Worm (Caenorhabditis elegans) whole organism, late embryonic: ENCODE measurements around the gene F58B6.1.

ENCODE experiments used
- T23F11.4 ChIP-seq: fragments of 200-800 bp; sonication (Bioruptor generic); optimal IDR thresholded peaks from 2 replicates; lab custom pipeline; 2018; ENCODE audit warnings: mild to moderate bottlenecking, missing genetic modification characterization, missing compliant biosample characterization
- Y22D7AL.16 ChIP-seq: sonication (generic microtip); optimal IDR thresholded peaks from 2 replicates; lab custom pipeline; 2016; ENCODE audit warnings: missing genetic modification characterization, missing compliant biosample characterization
- ahr-1 ChIP-seq: sonication (generic microtip); optimal IDR thresholded peaks from 2 replicates; lab custom pipeline; 2016; ENCODE audit warnings: missing genetic modification characterization, missing compliant biosample characterization
- ceh-6 ChIP-seq: fragments of 200-800 bp; sonication (Bioruptor generic); optimal IDR thresholded peaks from 2 replicates; lab custom pipeline; 2018; ENCODE audit warnings: mild to moderate bottlenecking, missing genetic modification characterization, missing compliant biosample characterization
- lim-6 ChIP-seq: sonication (generic microtip); optimal IDR thresholded peaks from 2 replicates; lab custom pipeline; 2016; ENCODE audit warnings: missing genetic modification characterization, missing compliant biosample characterization
- pha-4 ChIP-seq: fragments of 150-350 bp; optimal IDR thresholded peaks from 2 replicates; lab custom pipeline; 2018; ENCODE audit warnings: missing biosample characterization, missing genetic modification reagents, missing genetic modification characterization
- sdc-2 ChIP-seq: sonication (generic microtip); optimal IDR thresholded peaks from 2 replicates; lab custom pipeline; 2016; ENCODE audit warnings: missing genotype, missing genetic modification characterization, missing compliant biosample characterization
- tbx-2 ChIP-seq: sonication (generic microtip); optimal IDR thresholded peaks from 2 replicates; lab custom pipeline; 2016; ENCODE audit warnings: missing genetic modification characterization, missing compliant biosample characterization
- unc-42 ChIP-seq: sonication (generic microtip); optimal IDR thresholded peaks from 2 replicates; lab custom pipeline; 2016; ENCODE audit warnings: missing genotype, missing genetic modification characterization, missing compliant biosample characterization

DNA sequence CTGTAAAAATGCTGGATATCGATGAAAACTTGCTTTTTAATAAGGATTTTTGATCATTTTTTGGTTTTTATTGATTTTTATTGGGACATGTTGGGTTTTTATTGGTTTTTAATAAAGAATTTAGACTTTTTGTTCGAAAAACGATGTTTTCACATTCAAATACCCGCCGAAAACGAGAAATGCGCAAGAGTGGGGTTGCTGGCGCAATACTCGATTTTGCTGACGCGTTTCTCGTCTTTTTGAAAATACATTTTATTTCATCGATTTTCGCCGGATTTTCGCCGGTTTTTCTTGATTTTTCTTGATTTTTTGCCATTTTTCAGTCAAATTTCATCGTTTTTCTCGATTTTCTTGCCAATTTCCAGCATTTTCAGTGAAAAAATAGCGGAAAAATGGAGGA is 27.1 kb upstream of the F58B6.1 start, which contains the start of gene smr-1:
- TF ChIP-seq unc-42 (tag; lab: Kevin White, UChicago) (peak; percentile 41), lim-6 (tag; lab: Kevin White, UChicago) (no peak), sdc-2 (tag; lab: Kevin White, UChicago) (peak; percentile 33), ahr-1 (tag; lab: Kevin White, UChicago) (no peak), pha-4 (tag; lab: Kevin White, UChicago) (no peak), T23F11.4 (GFP tag; lab: Kevin White, UChicago) (peak; percentile 3), ceh-6 (GFP tag; lab: Kevin White, UChicago) (no peak), tbx-2 (tag; lab: Kevin White, UChicago) (peak; percentile 68), Y22D7AL.16 (tag; lab: Kevin White, UChicago) (no peak)
